Fruit fly (Drosophila melanogaster): ENCODE results near the gene CG33725.

Gene CG33725

dm6 chr3L:12482246-12482645 is at the start of gene CG33725:
Gene CG33725 (plus strand): TSS chr3L:12482609.
- TF ChIP-seq insv (optimal IDR thresholded peaks at IDR 0.05): no peak
- no peak for TF ChIP-seq Myc (optimal IDR thresholded peaks at IDR 0.05)
- no peak for TF ChIP-seq ttk (optimal IDR thresholded peaks at IDR 0.05)
- TF ChIP-seq Sin3A (optimal IDR thresholded peaks at IDR 0.05): no peak
- no peak for TF ChIP-seq h (optimal IDR thresholded peaks at IDR 0.05)
- TF ChIP-seq psq (optimal IDR thresholded peaks at IDR 0.05): no peak

DNA sequence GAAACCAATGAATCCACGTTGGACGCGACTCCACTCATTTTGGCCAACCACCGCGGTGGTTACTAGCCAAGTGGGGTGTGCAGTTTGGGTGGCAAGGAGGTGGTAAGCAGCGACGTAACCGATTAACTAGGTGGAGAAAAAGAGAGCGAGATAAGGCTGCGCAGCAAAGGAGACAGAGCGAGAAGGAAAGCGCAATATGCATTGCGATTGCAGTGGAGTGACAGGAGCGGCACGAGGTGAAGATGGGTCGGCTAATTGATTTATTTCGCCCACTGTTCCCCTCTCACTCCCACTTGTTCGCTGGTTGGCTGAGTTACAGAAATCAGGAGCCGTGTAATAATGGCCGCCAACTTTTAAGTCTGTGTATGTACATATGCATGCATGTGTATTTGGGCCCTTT is 48.7 kb upstream of the CG33725 start:
- TF ChIP-seq insv (optimal IDR thresholded peaks at IDR 0.05) (no peak), psq (optimal IDR thresholded peaks at IDR 0.05) (no peak), Sin3A (optimal IDR thresholded peaks at IDR 0.05) (no peak), h (optimal IDR thresholded peaks at IDR 0.05) (no peak), Myc (optimal IDR thresholded peaks at IDR 0.05) (no peak), ttk (optimal IDR thresholded peaks at IDR 0.05) (no peak)

- TF ChIP-seq insv (optimal IDR thresholded peaks at IDR 0.05) (no peak), ttk (optimal IDR thresholded peaks at IDR 0.05) (no peak), Myc (optimal IDR thresholded peaks at IDR 0.05) (no peak), Sin3A (optimal IDR thresholded peaks at IDR 0.05) (no peak), psq (optimal IDR thresholded peaks at IDR 0.05) (no peak), h (optimal IDR thresholded peaks at IDR 0.05) (no peak)
These were observed 48.0 kb upstream of the CG33725 start for dm6 chr3L:12434432-12434831.

dm6 chr3L:12442593-12442992 is 39.8 kb upstream of the CG33725 start:
- TF ChIP-seq Sin3A (optimal IDR thresholded peaks at IDR 0.05) (no peak), psq (optimal IDR thresholded peaks at IDR 0.05) (no peak), insv (optimal IDR thresholded peaks at IDR 0.05) (no peak), ttk (optimal IDR thresholded peaks at IDR 0.05) (no peak), Myc (optimal IDR thresholded peaks at IDR 0.05) (no peak), h (optimal IDR thresholded peaks at IDR 0.05) (no peak)

DNA sequence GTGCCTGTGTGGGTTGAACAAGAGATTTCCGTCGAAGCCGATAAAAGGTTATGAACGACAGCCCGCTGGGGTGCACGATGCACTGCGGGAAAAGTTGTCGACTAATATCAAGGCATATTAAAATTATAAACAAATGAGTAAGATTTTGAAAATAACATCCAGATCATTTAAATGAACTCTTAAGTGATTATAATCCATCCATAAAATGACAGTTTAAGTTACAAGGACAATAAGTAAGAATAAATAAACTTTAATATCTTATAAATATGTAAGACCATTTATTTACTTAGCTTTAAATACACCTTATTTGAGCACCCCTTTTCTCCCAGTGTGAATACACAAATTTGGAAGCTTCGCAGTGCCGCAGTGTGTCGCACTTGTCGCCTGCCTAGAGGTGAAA is 38.4 kb upstream of the CG33725 start:
- TF ChIP-seq Sin3A (optimal IDR thresholded peaks at IDR 0.05) (no peak), psq (optimal IDR thresholded peaks at IDR 0.05) (no peak), ttk (optimal IDR thresholded peaks at IDR 0.05) (no peak)

DNA sequence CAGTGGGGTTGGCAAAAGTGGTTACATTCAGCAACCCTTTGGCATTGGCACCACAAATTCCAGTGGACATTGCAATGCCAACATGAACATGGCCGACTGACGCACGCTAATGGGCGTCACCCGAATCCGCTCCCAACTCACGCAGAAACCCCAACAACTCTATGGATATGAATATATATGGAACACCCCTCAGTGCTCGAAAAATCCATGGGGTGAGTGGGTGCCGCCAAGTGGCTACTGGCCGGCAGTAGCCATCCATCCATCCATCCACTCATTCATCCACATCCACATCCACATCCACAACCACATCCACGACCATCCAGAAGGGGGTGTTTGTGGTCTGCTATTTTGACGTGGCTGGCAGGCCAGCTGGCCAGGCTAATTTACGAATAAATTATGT is 35.3 kb upstream of the CG33725 start:
- TF ChIP-seq psq (optimal IDR thresholded peaks at IDR 0.05) (no peak), Myc (optimal IDR thresholded peaks at IDR 0.05) (no peak), insv (optimal IDR thresholded peaks at IDR 0.05) (no peak)

dm6 chr3L:12447501-12447900 is 34.9 kb upstream of the CG33725 start:
- TF ChIP-seq Myc (optimal IDR thresholded peaks at IDR 0.05): no peak
- no peak for TF ChIP-seq h (optimal IDR thresholded peaks at IDR 0.05)
- no peak for TF ChIP-seq Sin3A (optimal IDR thresholded peaks at IDR 0.05)
- TF ChIP-seq ttk (optimal IDR thresholded peaks at IDR 0.05): no peak
- no peak for TF ChIP-seq insv (optimal IDR thresholded peaks at IDR 0.05)
- TF ChIP-seq psq (optimal IDR thresholded peaks at IDR 0.05): no peak

DNA sequence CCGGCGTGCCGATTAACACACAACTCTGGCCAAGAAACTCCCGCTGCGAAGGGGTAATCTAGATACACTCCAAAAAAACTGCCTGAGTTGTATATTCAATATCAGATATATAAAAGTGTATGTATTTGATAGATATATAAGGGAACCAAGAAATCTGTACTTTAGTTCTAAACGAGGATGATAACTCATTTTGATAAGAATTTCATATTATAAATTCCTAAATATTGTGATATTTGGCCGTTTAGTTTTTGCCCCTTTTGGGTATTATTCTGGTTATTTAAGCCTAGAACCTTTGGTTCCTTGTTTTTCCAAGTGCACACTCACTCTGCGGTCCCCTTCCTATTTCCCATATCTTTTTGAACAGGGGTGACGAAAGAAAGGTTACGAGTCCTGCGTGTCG is 28.9 kb upstream of the CG33725 start:
- TF ChIP-seq h (optimal IDR thresholded peaks at IDR 0.05): no peak
- no peak for TF ChIP-seq ttk (optimal IDR thresholded peaks at IDR 0.05)
- TF ChIP-seq insv (optimal IDR thresholded peaks at IDR 0.05): no peak
- TF ChIP-seq psq (optimal IDR thresholded peaks at IDR 0.05): no peak
- TF ChIP-seq Sin3A (optimal IDR thresholded peaks at IDR 0.05): no peak
- TF ChIP-seq Myc (optimal IDR thresholded peaks at IDR 0.05): no peak

dm6 chr3L:12455034-12455433 is 27.4 kb upstream of the CG33725 start:
- TF ChIP-seq Myc (optimal IDR thresholded peaks at IDR 0.05): no peak
- TF ChIP-seq Sin3A (optimal IDR thresholded peaks at IDR 0.05): no peak
- no peak for TF ChIP-seq ttk (optimal IDR thresholded peaks at IDR 0.05)
- no peak for TF ChIP-seq insv (optimal IDR thresholded peaks at IDR 0.05)
- no peak for TF ChIP-seq h (optimal IDR thresholded peaks at IDR 0.05)
- TF ChIP-seq psq (optimal IDR thresholded peaks at IDR 0.05): no peak

dm6 chr3L:12456916-12457662 is 25.3 kb upstream of the CG33725 start:
- no peak for TF ChIP-seq ttk (optimal IDR thresholded peaks at IDR 0.05)
- no peak for TF ChIP-seq insv (optimal IDR thresholded peaks at IDR 0.05)
- no peak for TF ChIP-seq Myc (optimal IDR thresholded peaks at IDR 0.05)
- TF ChIP-seq h (optimal IDR thresholded peaks at IDR 0.05): no peak
- no peak for TF ChIP-seq Sin3A (optimal IDR thresholded peaks at IDR 0.05)
- TF ChIP-seq psq (optimal IDR thresholded peaks at IDR 0.05): no peak

dm6 chr3L:12461953-12462352 is 20.5 kb upstream of the CG33725 start:
- TF ChIP-seq h (optimal IDR thresholded peaks at IDR 0.05) (no peak), ttk (optimal IDR thresholded peaks at IDR 0.05) (no peak), Sin3A (optimal IDR thresholded peaks at IDR 0.05) (no peak), psq (optimal IDR thresholded peaks at IDR 0.05) (no peak), insv (optimal IDR thresholded peaks at IDR 0.05) (no peak), Myc (optimal IDR thresholded peaks at IDR 0.05) (no peak)

DNA sequence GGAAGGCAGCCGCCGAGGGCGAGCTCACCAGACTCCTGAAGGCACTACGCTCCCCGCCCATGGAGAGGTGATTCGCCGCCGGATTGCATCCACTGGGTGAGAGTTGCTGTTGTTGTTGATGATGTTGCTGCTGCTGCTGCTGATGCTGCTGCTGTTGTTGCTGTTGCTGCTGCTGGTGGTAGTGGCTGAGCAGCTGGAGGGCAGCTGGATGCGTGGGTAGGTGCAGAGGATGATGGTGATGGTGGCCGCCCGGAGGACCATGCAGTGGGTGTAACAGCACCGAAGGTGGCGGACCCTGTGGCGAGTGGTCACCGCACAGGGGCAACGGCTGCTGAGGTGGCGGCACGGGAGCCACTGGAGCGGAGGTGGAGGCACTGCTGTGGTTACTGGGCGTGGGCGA is 18.8 kb upstream of the CG33725 start:
- TF ChIP-seq Sin3A (optimal IDR thresholded peaks at IDR 0.05) (no peak), psq (optimal IDR thresholded peaks at IDR 0.05) (no peak), insv (optimal IDR thresholded peaks at IDR 0.05) (no peak), h (optimal IDR thresholded peaks at IDR 0.05) (no peak), ttk (optimal IDR thresholded peaks at IDR 0.05) (no peak), Myc (optimal IDR thresholded peaks at IDR 0.05) (no peak)

DNA sequence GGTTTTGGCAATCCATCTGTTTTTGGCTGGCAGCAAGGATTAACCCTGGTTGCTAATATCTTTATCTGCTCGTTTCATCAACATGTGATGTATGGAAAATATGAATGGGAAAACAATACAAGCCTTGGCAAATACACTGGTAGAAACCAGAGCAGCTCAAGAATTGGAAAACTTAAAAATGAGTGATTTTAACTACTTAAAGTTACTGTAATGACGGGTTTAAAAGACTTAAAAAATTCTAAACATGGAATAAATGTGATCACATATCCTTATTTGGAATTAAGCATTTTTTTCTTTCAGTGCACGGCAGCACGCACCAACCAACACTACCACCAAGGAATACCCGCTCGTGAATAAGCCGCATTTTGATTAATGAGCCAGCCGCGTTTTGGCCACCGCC is 17.2 kb upstream of the CG33725 start:
- TF ChIP-seq insv (optimal IDR thresholded peaks at IDR 0.05): no peak
- no peak for TF ChIP-seq Sin3A (optimal IDR thresholded peaks at IDR 0.05)
- no peak for TF ChIP-seq Myc (optimal IDR thresholded peaks at IDR 0.05)
